Worm (Caenorhabditis elegans) whole organism, midembryonic: ENCODE measurements around the gene byn-1.

ENCODE experiments used
- T22C8.4 ChIP-seq: fragments of 200-800 bp; sonication (Bioruptor generic); IDR thresholded peaks from 2 replicates; pipeline ENCODE4 v1.3.6; 2022; ENCODE audit warnings: missing genetic modification characterization, missing compliant biosample characterization
- cog-1 ChIP-seq: sonication (generic microtip); optimal IDR thresholded peaks from 2 replicates; lab custom pipeline; 2016; ENCODE audit warnings: missing genetic modification characterization, missing compliant biosample characterization
- flt-1 ChIP-seq: fragments of 200-800 bp; sonication (Bioruptor generic); IDR thresholded peaks from 2 replicates; pipeline ENCODE4 v1.3.6; 2022; ENCODE audit warnings: missing genetic modification characterization, missing compliant biosample characterization
- klf-2 ChIP-seq: fragments of 200-800 bp; sonication (Bioruptor generic); conservative IDR thresholded peaks from 2 replicates; pipeline ENCODE4 v1.3.6; 2022; ENCODE audit warnings: missing genetic modification reagents, missing genetic modification characterization, missing compliant biosample characterization
- med-1 ChIP-seq: sonication (generic microtip); optimal IDR thresholded peaks from 2 replicates; lab custom pipeline; 2017; ENCODE audit warnings: missing genetic modification characterization, mild to moderate bottlenecking, missing compliant biosample characterization, antibody characterized with exemption, missing genetic modification reagents; ENCODE audit not compliant: insufficient read depth
- ref-1 ChIP-seq: fragments of 200-800 bp; sonication (Bioruptor generic); conservative IDR thresholded peaks from 2 replicates; pipeline ENCODE4 v1.3.6; 2022; ENCODE audit warnings: missing genetic modification reagents, missing genetic modification characterization, missing compliant biosample characterization
- tab-1 ChIP-seq: fragments of 200-800 bp; sonication (Bioruptor generic); IDR thresholded peaks from 2 replicates; pipeline ENCODE4 v1.3.6; 2022; ENCODE audit warnings: missing genetic modification characterization, missing compliant biosample characterization
- ztf-23 ChIP-seq: fragments of 200-800 bp; sonication (Bioruptor generic); IDR thresholded peaks from 2 replicates; pipeline ENCODE4 v1.3.6; 2022; ENCODE audit warnings: missing genetic modification reagents, missing genetic modification characterization, missing compliant biosample characterization
- ztf-29 ChIP-seq: fragments of 200-800 bp; sonication (Bioruptor generic); IDR thresholded peaks from 2 replicates; pipeline ENCODE4 v1.3.6; 2022; ENCODE audit warnings: missing genetic modification reagents, missing genetic modification characterization, missing compliant biosample characterization

The byn-1 gene

ce11 chrIII:6955766-6956165 lies 24.0 kb downstream of the byn-1 start:
- TF ChIP-seq ztf-23 (GFP tag; lab: Robert Waterston, UW) (no peak), tab-1 (GFP tag; lab: Robert Waterston, UW) (no peak), klf-2 (GFP tag; lab: Robert Waterston, UW) (no peak), med-1 (GFP tag; lab: Kevin White, UChicago) (no peak), ztf-29 (no peak), flt-1 (GFP tag; lab: Robert Waterston, UW) (no peak), T22C8.4 (GFP tag; lab: Robert Waterston, UW) (no peak), ref-1 (GFP tag; lab: Robert Waterston, UW) (no peak), cog-1 (tag; lab: Kevin White, UChicago) (no peak)

ce11 chrIII:6958674-6959241 lies 27.0 kb downstream of the byn-1 start:
- TF ChIP-seq T22C8.4 (GFP tag; lab: Robert Waterston, UW) (no peak), flt-1 (GFP tag; lab: Robert Waterston, UW) (no peak), ztf-23 (GFP tag; lab: Robert Waterston, UW) (no peak)

ce11 chrIII:6961167-6961566 lies 29.4 kb downstream of the byn-1 start:
- TF ChIP-seq ztf-29 = no peak

- TF ChIP-seq tab-1 (GFP tag; lab: Robert Waterston, UW) (no peak), ztf-23 (GFP tag; lab: Robert Waterston, UW) (no peak), med-1 (GFP tag; lab: Kevin White, UChicago) (no peak), T22C8.4 (GFP tag; lab: Robert Waterston, UW) (no peak), klf-2 (GFP tag; lab: Robert Waterston, UW) (no peak), ztf-29 (no peak), ref-1 (GFP tag; lab: Robert Waterston, UW) (no peak), cog-1 (tag; lab: Kevin White, UChicago) (no peak), flt-1 (GFP tag; lab: Robert Waterston, UW) (no peak)
Measured at ce11 chrIII:6961937-6962504, 30.2 kb downstream of the byn-1 start, which contains the start of the genes rpn-6.1 and F57B9.1. Gene rpn-6.1 (minus strand): TSS chrIII:6962001. Gene F57B9.1 (plus strand): TSS chrIII:6962090.

ce11 chrIII:6968080-6968639 lies 36.4 kb downstream of the byn-1 start, which contains the start of gene panl-2:
Gene panl-2 (minus strand): TSS chrIII:6968130.
- no peak for TF ChIP-seq cog-1 (tag; lab: Kevin White, UChicago)
- no peak for TF ChIP-seq ztf-29
- TF ChIP-seq klf-2 (GFP tag; lab: Robert Waterston, UW) = no peak

- TF ChIP-seq flt-1 (GFP tag; lab: Robert Waterston, UW) (no peak), tab-1 (GFP tag; lab: Robert Waterston, UW) (no peak), T22C8.4 (GFP tag; lab: Robert Waterston, UW) (no peak), ztf-29 (no peak), klf-2 (GFP tag; lab: Robert Waterston, UW) (no peak), cog-1 (tag; lab: Kevin White, UChicago) (no peak), ztf-23 (GFP tag; lab: Robert Waterston, UW) (no peak), med-1 (GFP tag; lab: Kevin White, UChicago) (no peak), ref-1 (GFP tag; lab: Robert Waterston, UW) (no peak)
Measured at ce11 chrIII:6968655-6969054, 36.9 kb downstream of the byn-1 start.

- TF ChIP-seq ref-1 (GFP tag; lab: Robert Waterston, UW) = no peak
- TF ChIP-seq cog-1 (tag; lab: Kevin White, UChicago) = no peak
- TF ChIP-seq klf-2 (GFP tag; lab: Robert Waterston, UW) = no peak
- no peak for TF ChIP-seq ztf-29
- no peak for TF ChIP-seq med-1 (GFP tag; lab: Kevin White, UChicago)
- no peak for TF ChIP-seq tab-1 (GFP tag; lab: Robert Waterston, UW)
- no peak for TF ChIP-seq flt-1 (GFP tag; lab: Robert Waterston, UW)
- no peak for TF ChIP-seq T22C8.4 (GFP tag; lab: Robert Waterston, UW)
- TF ChIP-seq ztf-23 (GFP tag; lab: Robert Waterston, UW) = no peak
Measured at ce11 chrIII:6969090-6969489, 37.3 kb downstream of the byn-1 start, which contains the start of gene F31E3.12. Gene F31E3.12 (plus strand): TSS chrIII:6969390.

ce11 chrIII:6969781-6970342 lies 38.1 kb downstream of the byn-1 start:
- TF ChIP-seq T22C8.4 (GFP tag; lab: Robert Waterston, UW) = no peak

- no peak for TF ChIP-seq ztf-23 (GFP tag; lab: Robert Waterston, UW)
- no peak for TF ChIP-seq tab-1 (GFP tag; lab: Robert Waterston, UW)
- no peak for TF ChIP-seq ztf-29
- no peak for TF ChIP-seq T22C8.4 (GFP tag; lab: Robert Waterston, UW)
- TF ChIP-seq med-1 (GFP tag; lab: Kevin White, UChicago) = no peak
- no peak for TF ChIP-seq flt-1 (GFP tag; lab: Robert Waterston, UW)
- no peak for TF ChIP-seq cog-1 (tag; lab: Kevin White, UChicago)
- no peak for TF ChIP-seq klf-2 (GFP tag; lab: Robert Waterston, UW)
- no peak for TF ChIP-seq ref-1 (GFP tag; lab: Robert Waterston, UW)
Measured at ce11 chrIII:6970744-6971143, 38.9 kb downstream of the byn-1 start.
